Worm (Caenorhabditis elegans) whole organism, L2 larva: ENCODE measurements around the gene W08G11.5.

Source experiments
- R02D3.7 ChIP-seq: fragments of 150-350 bp; optimal IDR thresholded peaks from 2 replicates; lab custom pipeline; 2014; ENCODE audit warnings: missing biosample characterization, missing genetic modification characterization
- aly-2 ChIP-seq: fragments of 150-350 bp; optimal IDR thresholded peaks from 2 replicates; lab custom pipeline; 2014; ENCODE audit warnings: missing biosample characterization, missing genetic modification characterization
- mab-5 ChIP-seq: fragments of 150-350 bp; optimal IDR thresholded peaks from 2 replicates; lab custom pipeline; 2014; ENCODE audit warnings: missing biosample characterization, missing genetic modification characterization
- nhr-12 ChIP-seq: fragments of 150-350 bp; optimal IDR thresholded peaks from 2 replicates; lab custom pipeline; 2014; ENCODE audit warnings: missing biosample characterization, missing genetic modification characterization
- nhr-6 ChIP-seq: fragments of 150-350 bp; optimal IDR thresholded peaks from 2 replicates; lab custom pipeline; 2014; ENCODE audit warnings: missing biosample characterization, missing genetic modification characterization
- unc-39 ChIP-seq: fragments of 150-350 bp; optimal IDR thresholded peaks from 2 replicates; lab custom pipeline; 2014; ENCODE audit warnings: missing biosample characterization, missing genetic modification characterization

DNA sequence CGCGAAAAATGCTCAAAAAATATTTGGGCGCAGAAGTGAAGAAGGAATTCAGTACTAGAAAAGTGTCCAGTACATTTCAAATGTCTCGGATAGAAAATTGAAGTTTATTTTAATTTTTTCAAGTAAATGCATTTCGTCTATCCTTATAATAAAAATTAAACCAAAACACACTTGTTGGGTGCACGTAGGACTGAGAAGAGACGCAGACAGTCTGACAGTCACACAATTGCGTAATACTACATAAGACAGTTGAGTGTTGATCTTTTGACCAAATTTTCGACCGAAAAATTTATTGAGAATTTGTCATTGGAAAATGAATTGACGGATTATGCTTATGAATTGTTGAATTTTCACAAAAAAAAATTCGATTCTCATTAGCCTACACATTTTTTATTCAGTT lies 36.8 kb downstream of the W08G11.5 start, which contains the start of gene oac-7:
- TF ChIP-seq nhr-6, result no peak
- TF ChIP-seq unc-39 (tag; lab: Kevin White, UChicago), result no peak
- no peak for TF ChIP-seq aly-2 (tag; lab: Kevin White, UChicago)
- TF ChIP-seq R02D3.7 (tag; lab: Kevin White, UChicago), result no peak
- TF ChIP-seq mab-5 (tag; lab: Kevin White, UChicago), result no peak
- TF ChIP-seq nhr-12 (tag; lab: Kevin White, UChicago), result no peak
